Worm (Caenorhabditis elegans): Measurements from ENCODE around the gene gly-12.

DNA sequence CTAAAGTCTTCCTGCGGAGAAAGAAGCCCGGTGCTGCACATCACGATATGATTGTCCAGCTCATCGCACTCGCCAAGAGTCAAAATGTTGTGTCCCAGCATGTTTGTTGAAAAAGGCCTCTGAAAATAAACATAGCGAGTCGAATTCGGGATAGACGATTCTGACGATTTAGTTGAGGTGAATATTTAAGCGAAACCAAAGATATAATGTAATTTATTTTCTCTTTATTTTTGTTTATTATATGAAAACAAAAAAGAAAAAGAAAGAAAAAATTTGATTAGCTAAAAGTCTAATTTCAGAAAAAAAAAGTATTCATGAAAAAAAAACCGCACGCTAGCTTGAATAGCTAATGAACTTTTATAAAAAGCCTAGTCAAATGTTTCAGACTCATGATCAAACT, 47.0 kb downstream of the gly-12 start, which contains the start of gene ceh-14:
- no peak for TF ChIP-seq ztf-23 (GFP tag; IDR thresholded peaks at IDR 0.05)
- no peak for TF ChIP-seq klf-2 (GFP tag; conservative IDR thresholded peaks at IDR 0.05)
- no peak for TF ChIP-seq T22C8.4 (GFP tag; IDR thresholded peaks at IDR 0.05)
- no peak for TF ChIP-seq flt-1 (GFP tag; IDR thresholded peaks at IDR 0.05)
- no peak for TF ChIP-seq ref-1 (GFP tag; conservative IDR thresholded peaks at IDR 0.05)

Measured in whole organism, midembryonic.